Fruit fly (Drosophila melanogaster): ENCODE data around the gene spg.

Gene spg

dm6 chr3R:28895014-28895413, 49.9 kb downstream of the spg start:
- TF ChIP-seq CG8478 (optimal IDR thresholded peaks at IDR 0.05) (no peak), CTCF (optimal IDR thresholded peaks at IDR 0.05) (no peak)

DNA sequence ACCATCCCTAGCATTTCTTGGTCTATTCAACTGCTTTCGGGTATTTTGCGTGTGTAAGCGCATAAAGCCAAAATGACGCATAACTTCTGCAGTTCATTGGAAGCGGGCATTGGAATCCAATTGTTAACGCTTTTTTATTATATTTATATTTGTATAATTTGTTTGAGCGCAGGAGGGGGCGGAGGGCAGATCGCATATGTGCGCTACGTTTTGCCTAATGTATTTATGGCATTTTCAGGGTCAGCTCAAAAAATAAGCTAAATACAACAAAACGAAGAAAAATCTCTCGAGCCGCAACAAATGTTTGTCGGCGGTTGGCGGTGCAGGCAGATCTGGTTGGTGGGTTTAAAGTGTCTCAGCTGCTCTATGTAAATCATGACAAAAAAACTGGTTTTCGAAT, 52.8 kb downstream of the spg start:
- TF ChIP-seq CTCF (optimal IDR thresholded peaks at IDR 0.05) (no peak), CG8478 (optimal IDR thresholded peaks at IDR 0.05) (no peak)

DNA sequence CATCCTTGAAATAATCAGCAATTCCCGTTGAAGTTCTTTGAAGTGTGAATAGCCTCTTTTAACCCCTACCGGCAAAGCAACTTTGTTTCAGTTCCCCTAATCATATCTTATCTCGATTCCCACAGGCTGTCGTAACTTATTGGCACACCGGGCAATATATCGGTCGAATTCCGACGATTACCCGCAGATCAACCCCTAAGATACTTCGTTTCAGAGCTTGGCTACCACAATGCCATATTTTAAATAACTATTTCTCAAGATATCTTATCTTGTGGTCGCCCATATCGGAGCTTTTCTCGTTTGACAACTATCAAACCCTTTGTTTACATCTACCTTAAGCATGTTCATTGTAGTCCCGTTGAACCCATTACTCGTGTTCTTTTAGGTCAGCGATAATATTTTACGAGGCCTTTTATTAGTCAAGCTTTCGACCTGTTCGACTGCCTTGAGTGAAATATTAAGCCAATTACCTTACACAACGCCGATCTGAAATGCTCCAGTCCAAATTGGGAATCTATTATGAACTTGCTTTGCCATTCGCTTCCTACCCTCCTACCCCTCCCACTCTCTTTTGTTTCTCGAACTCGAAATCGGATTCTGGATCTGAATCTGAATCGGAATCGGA, 54.0 kb downstream of the spg start:
- TF ChIP-seq CG8478 (optimal IDR thresholded peaks at IDR 0.05) (no peak), CTCF (optimal IDR thresholded peaks at IDR 0.05) (no peak)

- TF ChIP-seq CG8478 (optimal IDR thresholded peaks at IDR 0.05) (no peak), CTCF (optimal IDR thresholded peaks at IDR 0.05) (no peak)
Observed at dm6 chr3R:28901468-28902163, 56.5 kb downstream of the spg start.

- TF ChIP-seq CTCF (optimal IDR thresholded peaks at IDR 0.05) (no peak), CG8478 (optimal IDR thresholded peaks at IDR 0.05) (no peak)
Observed at dm6 chr3R:28903392-28903791, 58.3 kb downstream of the spg start.

DNA sequence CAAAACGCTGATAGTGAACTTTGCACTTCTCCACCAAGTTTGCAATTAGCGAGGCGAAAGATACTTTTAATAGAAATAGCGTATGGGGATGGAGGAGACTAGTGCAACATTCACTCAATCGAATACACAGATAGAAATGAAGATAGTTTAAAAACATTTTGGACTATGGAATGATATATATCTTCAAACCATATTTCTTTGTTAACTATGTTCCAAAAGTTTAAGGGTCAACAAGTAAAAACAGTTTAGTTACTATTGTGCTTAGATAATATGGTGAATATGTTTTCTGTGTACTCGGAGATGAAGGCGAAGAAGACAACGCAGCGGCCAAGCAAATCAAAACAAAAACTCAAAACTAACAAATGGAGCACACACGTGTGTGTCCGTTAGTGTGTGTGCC, 59.1 kb downstream of the spg start:
- TF ChIP-seq CG8478 (optimal IDR thresholded peaks at IDR 0.05) (no peak), CTCF (optimal IDR thresholded peaks at IDR 0.05) (no peak)

DNA sequence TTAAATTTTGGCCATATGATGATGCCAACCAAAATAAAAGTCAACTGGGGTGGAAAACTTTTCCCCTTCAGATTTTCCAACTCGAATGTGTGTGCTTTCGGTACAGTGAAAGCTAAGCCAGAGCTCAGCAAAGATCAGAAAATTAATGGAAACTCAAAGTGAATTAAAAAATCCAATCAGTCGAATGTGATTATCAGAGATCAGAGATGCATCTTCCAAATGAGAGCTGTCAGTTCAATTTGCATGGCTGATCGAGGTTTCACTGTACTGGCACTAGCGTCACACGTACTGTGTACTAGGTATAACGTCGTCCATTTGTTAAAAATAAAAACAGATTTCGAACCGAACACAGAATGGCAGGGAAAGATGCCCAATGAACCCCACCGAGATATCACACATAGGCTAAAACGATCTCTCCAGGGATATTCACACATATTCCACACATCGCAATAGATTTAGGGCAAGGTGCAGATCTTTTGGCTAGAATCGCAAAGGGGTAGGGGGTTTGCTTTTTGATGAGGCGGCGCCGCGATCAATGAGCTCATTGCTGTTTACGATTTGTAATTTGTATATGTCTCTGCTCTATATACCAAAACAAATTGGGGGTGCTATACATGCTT, 59.9 kb downstream of the spg start:
- TF ChIP-seq CTCF (optimal IDR thresholded peaks at IDR 0.05), result no peak
- TF ChIP-seq CG8478 (optimal IDR thresholded peaks at IDR 0.05), result no peak

DNA sequence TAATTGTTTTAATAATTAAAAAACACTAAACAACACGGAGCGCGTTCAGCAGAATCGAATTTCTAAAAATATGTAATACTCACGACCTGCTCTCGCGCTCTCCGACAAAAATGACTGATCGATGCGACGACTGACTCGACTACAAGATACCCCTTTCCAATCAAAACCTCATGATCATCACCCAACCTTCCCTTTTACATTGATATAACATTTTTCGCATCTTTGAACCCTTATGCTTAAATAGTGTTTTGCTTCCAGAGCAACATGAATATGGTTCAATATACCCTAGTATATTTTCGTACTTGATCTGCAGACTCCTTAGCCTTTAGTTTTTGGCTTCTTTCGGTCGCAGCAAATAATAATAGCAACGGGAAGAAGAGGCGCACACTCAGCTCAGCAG, 66.7 kb downstream of the spg start:
- no peak for TF ChIP-seq CTCF (optimal IDR thresholded peaks at IDR 0.05)
- TF ChIP-seq CG8478 (optimal IDR thresholded peaks at IDR 0.05), result no peak

dm6 chr3R:28913039-28913438, 68.0 kb downstream of the spg start:
- no peak for TF ChIP-seq CG8478 (optimal IDR thresholded peaks at IDR 0.05)
- TF ChIP-seq CTCF (optimal IDR thresholded peaks at IDR 0.05), result no peak

DNA sequence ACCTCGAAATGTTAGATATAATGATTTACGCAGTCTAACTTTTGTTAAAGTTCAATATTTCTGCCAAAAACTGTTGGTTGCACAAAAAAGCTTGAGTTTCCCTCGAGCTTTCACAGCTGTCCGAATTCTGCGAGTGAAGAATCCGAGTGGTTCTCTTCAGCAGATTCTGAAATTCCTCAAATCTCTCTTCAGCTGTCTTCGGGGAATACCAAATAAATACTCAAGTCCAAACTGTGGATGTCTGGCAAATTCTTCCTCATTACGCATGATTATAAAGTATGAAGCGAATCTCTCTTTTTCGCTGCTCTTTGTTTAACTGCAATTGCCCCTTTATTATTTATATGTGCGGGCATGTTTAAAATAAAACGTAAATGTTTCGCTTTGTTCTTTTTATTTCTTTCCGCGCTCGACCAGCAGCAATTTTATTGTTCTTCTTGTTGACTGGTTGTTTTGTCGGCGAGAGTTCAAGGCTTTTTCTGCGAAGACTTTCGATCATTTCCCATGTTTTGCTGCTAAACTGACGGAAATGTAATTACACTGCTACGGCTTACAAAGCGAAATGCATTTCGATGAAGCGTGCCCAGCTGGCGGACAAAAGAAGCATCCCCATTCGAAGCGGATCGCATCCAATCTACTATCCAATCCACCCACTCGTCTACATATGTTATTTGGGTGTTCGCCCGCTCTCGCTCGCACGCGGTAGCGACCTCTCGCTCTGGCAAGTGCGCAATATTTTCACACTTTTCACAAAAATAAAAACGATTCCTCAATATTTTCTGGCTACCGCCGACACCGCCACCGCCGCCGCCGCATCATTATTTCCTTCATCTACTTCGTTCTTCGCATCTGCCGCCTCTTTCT, 69.0 kb downstream of the spg start:
- TF ChIP-seq CTCF (optimal IDR thresholded peaks at IDR 0.05) (no peak), CG8478 (optimal IDR thresholded peaks at IDR 0.05) (no peak)

All from S2 (cell line).